Worm (Caenorhabditis elegans): ENCODE measurements around the gene srd-19.

srd-19 gene

DNA sequence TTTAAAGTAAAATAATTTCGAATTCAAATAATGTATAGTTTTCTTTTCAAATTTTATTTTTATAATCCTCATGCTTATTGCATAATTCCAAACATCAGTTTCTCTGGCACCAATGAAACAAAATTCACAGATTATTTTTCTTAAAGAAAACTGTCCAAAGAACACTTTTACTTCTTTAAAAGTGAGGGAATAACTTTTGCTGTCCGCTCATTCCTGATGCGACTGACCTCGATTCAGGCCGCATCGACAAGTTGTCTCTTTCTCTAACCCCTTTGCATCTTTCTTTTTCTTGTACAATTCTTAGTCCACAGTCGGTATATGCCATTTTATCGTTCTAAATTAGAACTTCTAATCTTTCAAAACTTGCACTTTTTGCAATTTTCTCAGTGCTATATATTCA is 22.0 kb downstream of the srd-19 start, which contains the start of gene F53F1.2:
F53F1.2 (plus strand) TSS at position 306 of the 400 bp plus-strand sequence.
- TF ChIP-seq unc-130 (GFP tag; optimal IDR thresholded peaks at IDR 0.05) (no peak), F10E7.11 (tag; optimal IDR thresholded peaks at IDR 0.05) (no peak), ztf-26 (tag; optimal IDR thresholded peaks at IDR 0.05) (no peak), rec-8 (tag; optimal IDR thresholded peaks at IDR 0.05) (no peak), ceh-100 (GFP tag; IDR thresholded peaks at IDR 0.05) (no peak), B0035.1 (tag; optimal IDR thresholded peaks at IDR 0.05) (no peak), F57A8.1 (GFP tag; optimal IDR thresholded peaks at IDR 0.05) (no peak), snpc-1.1 (tag; optimal IDR thresholded peaks at IDR 0.05; ENCODE audit: insufficient read depth) (no peak), nhr-90 (tag; optimal IDR thresholded peaks at IDR 0.05) (no peak), rcor-1 (GFP tag; IDR thresholded peaks at IDR 0.05) (no peak), chd-7 (tag; optimal IDR thresholded peaks at IDR 0.05) (no peak), snpc-4 (GFP tag; optimal IDR thresholded peaks at IDR 0.05) (no peak), snpc-4 (tag; optimal IDR thresholded peaks at IDR 0.05) (no peak), lsy-27 (tag; optimal IDR thresholded peaks at IDR 0.05; ENCODE audit: borderline replicate concordance, insufficient read depth) (no peak), tbx-9 (tag; optimal IDR thresholded peaks at IDR 0.05; ENCODE audit: borderline replicate concordance) (no peak), lin-40 (tag; optimal IDR thresholded peaks at IDR 0.05) (no peak)

DNA sequence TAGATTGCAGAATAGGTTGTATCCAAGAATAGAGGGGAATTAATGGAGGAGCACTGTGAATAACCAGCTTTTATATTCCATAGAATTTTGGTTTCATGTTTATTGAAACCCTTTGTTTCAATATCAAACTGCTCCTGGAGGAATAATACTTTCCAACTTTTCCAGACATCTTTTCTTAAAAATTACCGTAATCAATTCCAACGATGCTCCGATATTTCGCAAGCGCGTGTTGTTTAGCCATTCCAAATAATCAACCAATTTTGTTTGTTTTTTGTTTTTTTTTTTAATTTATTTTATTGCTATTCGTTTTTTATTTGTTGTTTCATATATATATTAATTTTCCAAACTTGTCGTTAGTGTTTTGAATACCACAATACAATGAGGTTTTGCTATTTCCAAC is 22.5 kb downstream of the srd-19 start, which contains the start of gene cutl-1:
cutl-1 (minus strand) TSS at position 83 of the 400 bp plus-strand sequence.
- TF ChIP-seq madf-8 (GFP tag; conservative IDR thresholded peaks at IDR 0.05) (peak; percentile 60), attf-3 (GFP tag; conservative IDR thresholded peaks at IDR 0.05) (peak; percentile 89), lsl-1 (GFP tag; optimal IDR thresholded peaks at IDR 0.05) (peak; percentile 49), Y53F4B.3 (GFP tag; IDR thresholded peaks at IDR 0.05) (no peak), madf-6 (GFP tag; IDR thresholded peaks at IDR 0.05) (peak; percentile 73), zfh-2 (GFP tag; conservative IDR thresholded peaks at IDR 0.05) (no peak), F22D6.2 (tag; optimal IDR thresholded peaks at IDR 0.05) (no peak)

DNA sequence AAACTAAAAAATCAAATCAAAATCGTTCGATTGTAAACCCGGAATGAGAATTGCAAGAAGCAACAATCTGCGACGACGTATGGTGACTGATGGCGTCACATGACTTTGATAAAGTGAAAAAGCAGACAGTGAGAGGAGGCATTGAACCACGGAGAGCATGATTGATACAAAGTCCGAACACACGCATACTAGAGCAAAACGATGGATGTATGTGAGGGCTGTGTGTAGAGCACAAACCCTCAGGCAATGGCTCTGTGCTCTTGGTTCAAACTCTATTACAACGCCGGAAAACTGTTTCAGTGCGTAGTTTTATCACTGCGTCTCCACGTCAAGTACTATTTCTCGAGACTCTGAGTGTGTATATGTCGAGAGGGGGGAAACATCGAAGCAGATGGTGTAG is 26.0 kb downstream of the srd-19 start:
- TF ChIP-seq hrde-1 (tag; optimal IDR thresholded peaks at IDR 0.05; ENCODE audit: borderline replicate concordance) (no peak), somi-1 (GFP tag; optimal IDR thresholded peaks at IDR 0.05) (peak; percentile 24)

DNA sequence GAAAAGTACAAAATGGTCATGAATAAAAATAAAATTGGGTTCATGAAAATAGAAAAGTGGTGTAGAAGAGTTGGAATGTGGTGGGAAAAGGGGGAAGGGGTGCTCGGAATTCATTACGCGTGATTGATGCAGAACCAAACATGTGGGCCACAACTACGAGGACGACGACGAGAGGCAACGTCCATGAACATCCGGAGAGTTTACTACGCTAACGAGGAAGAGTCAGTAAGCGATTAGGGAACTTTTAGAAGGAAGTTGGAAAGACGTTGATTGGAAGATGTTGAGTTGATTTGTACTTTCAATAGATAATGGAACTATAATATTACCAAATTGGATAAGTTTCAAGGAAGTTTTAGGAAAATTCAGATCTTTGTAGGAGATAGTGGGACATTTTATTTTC is 26.9 kb downstream of the srd-19 start:
- TF ChIP-seq B0336.3 (GFP tag; IDR thresholded peaks at IDR 0.05) (no peak), lag-1 (GFP tag; IDR thresholded peaks at IDR 0.05) (no peak), F57A8.1 (GFP tag; optimal IDR thresholded peaks at IDR 0.05) (no peak), tlf-1 (GFP tag; optimal IDR thresholded peaks at IDR 0.05) (no peak), F10E7.11 (tag; optimal IDR thresholded peaks at IDR 0.05) (no peak), nhr-90 (tag; optimal IDR thresholded peaks at IDR 0.05) (no peak), egrh-3 (GFP tag; IDR thresholded peaks at IDR 0.05) (no peak), ets-4 (GFP tag; optimal IDR thresholded peaks at IDR 0.05) (no peak)

DNA sequence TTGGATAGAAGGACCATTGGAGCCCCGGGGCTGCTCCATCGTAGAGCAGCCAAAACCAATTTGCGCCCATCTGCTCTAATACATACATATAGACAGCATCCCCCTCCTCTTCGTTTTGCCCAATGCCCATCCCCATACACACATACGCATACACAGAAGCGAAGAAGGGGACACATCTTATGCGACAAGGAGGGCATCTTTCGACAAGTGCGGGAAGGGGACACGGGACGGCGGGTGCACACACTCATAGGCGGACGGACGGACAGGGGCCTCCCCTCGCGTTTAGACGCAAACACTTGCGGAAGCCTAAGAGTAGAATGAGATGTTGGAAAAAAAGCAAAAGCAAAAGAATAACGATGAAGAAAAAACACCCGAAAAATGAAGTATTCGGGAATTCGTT is 32.1 kb downstream of the srd-19 start:
- TF ChIP-seq zfh-2 (GFP tag; conservative IDR thresholded peaks at IDR 0.05), result peak; percentile 67
- peak; percentile 8 for TF ChIP-seq ceh-79 (tag; optimal IDR thresholded peaks at IDR 0.05)
- no peak for TF ChIP-seq Y95B8A.8 (GFP tag; IDR thresholded peaks at IDR 0.05)
- peak; percentile 80 for TF ChIP-seq ceh-27 (GFP tag; optimal IDR thresholded peaks at IDR 0.05)
- TF ChIP-seq mel-28 (tag; optimal IDR thresholded peaks at IDR 0.05; ENCODE audit: borderline replicate concordance), result no peak
- no peak for TF ChIP-seq akir-1 (GFP tag; optimal IDR thresholded peaks at IDR 0.05)
- TF ChIP-seq Y56A3A.18 (GFP tag; IDR thresholded peaks at IDR 0.05), result no peak
- TF ChIP-seq hlh-26 (GFP tag; conservative IDR thresholded peaks at IDR 0.05), result no peak
- 0 out of 2 replicates have a peak, but pooled peaks have one; percentile 16 for TF ChIP-seq rcor-1 (GFP tag; IDR thresholded peaks at IDR 0.05)
- no peak for TF ChIP-seq lin-54 (GFP tag; optimal IDR thresholded peaks at IDR 0.05)
- peak; percentile 59 for TF ChIP-seq somi-1 (GFP tag; optimal IDR thresholded peaks at IDR 0.05)

Data from whole organism, young adult.